Fruit fly (Drosophila melanogaster) Kc167 (cell line): ENCODE results near the gene MTA1-like.

Source experiments
- Sin3A ChIP-seq: fragments of >200 bp; optimal IDR thresholded peaks from 2 replicates; lab custom pipeline; 2018; ENCODE audit warnings: missing external identifiers
- psq ChIP-seq: fragments of >200 bp; optimal IDR thresholded peaks from 2 replicates; lab custom pipeline; 2017; ENCODE audit warnings: missing external identifiers
- ttk ChIP-seq: sonication (Bioruptor generic); optimal IDR thresholded peaks from 2 replicates; lab custom pipeline; 2017; ENCODE audit warnings: missing external identifiers

DNA sequence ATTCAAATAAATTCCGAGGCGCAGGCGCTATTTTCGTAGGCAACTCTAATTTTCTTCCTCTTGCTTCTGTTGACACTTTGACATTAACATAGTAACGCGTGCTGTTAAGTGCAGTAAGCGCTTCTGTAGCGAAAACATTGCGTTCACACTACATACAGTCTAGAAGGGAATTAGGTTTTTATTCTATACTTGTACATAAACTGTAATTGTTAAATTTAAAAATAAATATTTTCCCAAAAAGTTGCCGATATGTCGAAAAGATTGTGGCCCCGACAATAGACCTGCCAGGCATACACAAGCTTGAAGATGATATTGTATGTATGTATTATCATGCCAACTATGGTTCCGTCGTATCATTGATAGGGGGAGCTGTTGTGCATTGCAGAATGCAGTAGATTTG, 42.1 kb downstream of the MTA1-like start, which contains the start of gene asl:
- TF ChIP-seq psq (lab: Kevin White, UChicago) (no peak), Sin3A (lab: Kevin White, UChicago) (no peak), ttk (lab: Kevin White, UChicago) (no peak)
